Fruit fly (Drosophila melanogaster) whole organism, prepupa: ENCODE data around the gene CG14817.
A peak's percentile ranks its signal among the peaks of the same experiment; 100 is the strongest.

Experiments
- Blimp-1 ChIP-seq: fragments of 200-800 bp; sonication (Bioruptor generic); optimal IDR thresholded peaks from 3 replicates; lab custom pipeline; 2017; ENCODE audit warnings: missing biosample characterization, missing genetic modification characterization, mild to moderate bottlenecking, moderate library complexity, missing genetic modification reagents
- CG1621 ChIP-seq: fragments of 200-800 bp; sonication (Bioruptor generic); optimal IDR thresholded peaks from 3 replicates; lab custom pipeline; 2018; ENCODE audit warnings: missing biosample characterization, mild to moderate bottlenecking, missing genetic modification characterization
- CG16779 ChIP-seq: fragments of 200-800 bp; sonication (Bioruptor generic); optimal IDR thresholded peaks from 3 replicates; lab custom pipeline; 2017; ENCODE audit warnings: missing biosample characterization, mild to moderate bottlenecking, missing genetic modification characterization
- CG3032 ChIP-seq: fragments of 200-800 bp; optimal IDR thresholded peaks from 2 replicates; lab custom pipeline; 2019; ENCODE audit warnings: missing biosample characterization, mild to moderate bottlenecking, missing genetic modification characterization, moderate library complexity
- CG32006 ChIP-seq: fragments of 200-800 bp; sonication (Bioruptor generic); optimal IDR thresholded peaks from 3 replicates; lab custom pipeline; 2017; ENCODE audit warnings: missing biosample characterization, mild to moderate bottlenecking, missing genetic modification characterization
- CG34406 ChIP-seq: fragments of 200-800 bp; sonication (Bioruptor generic); optimal IDR thresholded peaks from 3 replicates; lab custom pipeline; 2016; ENCODE audit warnings: missing biosample characterization, missing genetic modification characterization
- CG3919 ChIP-seq: fragments of 200-800 bp; sonication (Bioruptor generic); optimal IDR thresholded peaks from 3 replicates; lab custom pipeline; 2016; ENCODE audit warnings: missing biosample characterization, missing genetic modification characterization
- CG4318 ChIP-seq: fragments of 200-800 bp; sonication (Bioruptor generic); optimal IDR thresholded peaks from 3 replicates; lab custom pipeline; 2017; ENCODE audit warnings: missing biosample characterization, mild to moderate bottlenecking, missing genetic modification characterization
- CG6163 ChIP-seq: fragments of 200-800 bp; sonication (Bioruptor generic); IDR thresholded peaks from 3 replicates; pipeline ENCODE4 v1.3.6; 2022; ENCODE audit warnings: missing biosample characterization, missing genetic modification characterization
- CG6792 ChIP-seq: fragments of 200-800 bp; sonication (Bioruptor generic); optimal IDR thresholded peaks from 3 replicates; lab custom pipeline; 2016; ENCODE audit warnings: missing biosample characterization, missing genetic modification characterization
- CG6854 ChIP-seq: fragments of 200-800 bp; sonication (Bioruptor generic); optimal IDR thresholded peaks from 2 replicates; lab custom pipeline; 2017; ENCODE audit warnings: missing biosample characterization, mild to moderate bottlenecking, missing genetic modification characterization
- CG7368 ChIP-seq: fragments of 200-800 bp; sonication (Bioruptor generic); optimal IDR thresholded peaks from 3 replicates; lab custom pipeline; 2016; ENCODE audit warnings: missing biosample characterization, missing genetic modification characterization
- CG8119 ChIP-seq: fragments of 200-800 bp; sonication (Bioruptor generic); IDR thresholded peaks from 3 replicates; pipeline ENCODE4 v1.3.6; 2022; ENCODE audit warnings: missing biosample characterization, missing genetic modification characterization
- CG8319 ChIP-seq: fragments of 200-800 bp; sonication (Bioruptor generic); optimal IDR thresholded peaks from 3 replicates; lab custom pipeline; 2016; ENCODE audit warnings: missing biosample characterization, missing genetic modification characterization
- Eip75B ChIP-seq: fragments of 200-800 bp; sonication (Bioruptor generic); optimal IDR thresholded peaks from 3 replicates; lab custom pipeline; 2016; ENCODE audit warnings: missing biosample characterization, missing genetic modification characterization
- Eip78C ChIP-seq: fragments of 200-800 bp; sonication (Bioruptor generic); peaks from one replicate; lab custom pipeline; 2016; ENCODE audit warnings: missing biosample characterization, missing genetic modification characterization
- Eip93F ChIP-seq: fragments of 200-800 bp; sonication (Bioruptor generic); optimal IDR thresholded peaks from 2 replicates; lab custom pipeline; 2016; ENCODE audit warnings: missing biosample characterization, mild to moderate bottlenecking, missing genetic modification characterization
- Ets96B ChIP-seq: fragments of 200-800 bp; optimal IDR thresholded peaks from 2 replicates; lab custom pipeline; 2019; ENCODE audit warnings: missing biosample characterization, mild to moderate bottlenecking, missing genetic modification characterization, moderate library complexity
- Gug ChIP-seq: fragments of 200-800 bp; sonication (Bioruptor generic); IDR thresholded peaks from 2 replicates; pipeline ENCODE4 v1.3.6; 2022; ENCODE audit warnings: missing biosample characterization, missing genetic modification characterization
- Hr38 ChIP-seq: sonication (Bioruptor generic); optimal IDR thresholded peaks from 2 replicates; lab custom pipeline; 2016; ENCODE audit warnings: missing biosample characterization, missing genetic modification characterization
- Hr39 ChIP-seq: fragments of 200-800 bp; sonication (Bioruptor generic); optimal IDR thresholded peaks from 2 replicates; lab custom pipeline; 2016; ENCODE audit warnings: missing biosample characterization, missing genetic modification characterization
- Hr4 ChIP-seq: fragments of 200-800 bp; sonication (Bioruptor generic); optimal IDR thresholded peaks from 3 replicates; lab custom pipeline; 2016; ENCODE audit warnings: missing biosample characterization, missing genetic modification characterization
- Lpt ChIP-seq: fragments of 200-800 bp; sonication (Bioruptor generic); optimal IDR thresholded peaks from 3 replicates; lab custom pipeline; 2016; ENCODE audit warnings: missing biosample characterization, missing genetic modification characterization
- Met ChIP-seq: fragments of 200-800 bp; sonication (Bioruptor generic); optimal IDR thresholded peaks from 3 replicates; lab custom pipeline; 2016; ENCODE audit warnings: missing biosample characterization, missing genetic modification characterization
- Smox ChIP-seq: fragments of 200-800 bp; sonication (Bioruptor generic); optimal IDR thresholded peaks from 3 replicates; lab custom pipeline; 2016; ENCODE audit warnings: missing biosample characterization, missing genetic modification characterization
- Sox14 ChIP-seq: fragments of 200-800 bp; sonication (Bioruptor generic); optimal IDR thresholded peaks from 3 replicates; lab custom pipeline; 2016; ENCODE audit warnings: missing biosample characterization, missing genetic modification characterization
- Sox15 ChIP-seq: fragments of 200-800 bp; sonication (Bioruptor generic); optimal IDR thresholded peaks from 3 replicates; lab custom pipeline; 2016; ENCODE audit warnings: missing biosample characterization, missing genetic modification characterization
- achi ChIP-seq: fragments of 200-800 bp; sonication (Bioruptor generic); optimal IDR thresholded peaks from 3 replicates; lab custom pipeline; 2016; ENCODE audit warnings: missing biosample characterization, missing genetic modification characterization
- acj6 ChIP-seq: fragments of 200-800 bp; sonication (Bioruptor generic); optimal IDR thresholded peaks from 3 replicates; lab custom pipeline; 2016; ENCODE audit warnings: missing biosample characterization, missing genetic modification characterization
- cyc ChIP-seq: fragments of 200-800 bp; sonication (Bioruptor generic); optimal IDR thresholded peaks from 3 replicates; lab custom pipeline; 2016; ENCODE audit warnings: missing biosample characterization, missing genetic modification characterization
- dac ChIP-seq: fragments of 200-800 bp; sonication (Bioruptor generic); optimal IDR thresholded peaks from 2 replicates; lab custom pipeline; 2017; ENCODE audit warnings: missing biosample characterization, mild to moderate bottlenecking, missing genetic modification characterization
- dsx ChIP-seq: fragments of 200-800 bp; optimal IDR thresholded peaks from 3 replicates; lab custom pipeline; 2019; ENCODE audit warnings: missing biosample characterization, mild to moderate bottlenecking, missing genetic modification characterization, moderate library complexity; ENCODE audit not compliant: poor library complexity, severe bottlenecking
- eg ChIP-seq: fragments of 200-800 bp; sonication (Bioruptor generic); IDR thresholded peaks from 3 replicates; pipeline ENCODE4 v1.3.6; 2022; ENCODE audit warnings: missing biosample characterization, missing genetic modification characterization
- esn ChIP-seq: fragments of 200-800 bp; sonication (Bioruptor generic); optimal IDR thresholded peaks from 2 replicates; lab custom pipeline; 2016; ENCODE audit warnings: missing biosample characterization, mild to moderate bottlenecking, missing genetic modification characterization, moderate library complexity
- fd59A ChIP-seq: fragments of 200-800 bp; sonication (Bioruptor generic); optimal IDR thresholded peaks from 2 replicates; lab custom pipeline; 2017; ENCODE audit warnings: missing biosample characterization, mild to moderate bottlenecking, missing genetic modification characterization, missing genetic modification reagents
- fkh ChIP-seq: fragments of 200-800 bp; sonication (Bioruptor generic); optimal IDR thresholded peaks from 3 replicates; lab custom pipeline; 2017; ENCODE audit warnings: missing biosample characterization, mild to moderate bottlenecking, missing genetic modification characterization, moderate library complexity
- lz ChIP-seq: fragments of 200-800 bp; sonication (Bioruptor generic); optimal IDR thresholded peaks from 3 replicates; lab custom pipeline; 2016; ENCODE audit warnings: missing biosample characterization, missing genetic modification characterization
- net ChIP-seq: fragments of 200-800 bp; sonication (Bioruptor generic); optimal IDR thresholded peaks from 3 replicates; lab custom pipeline; 2016; ENCODE audit warnings: missing biosample characterization, missing genetic modification characterization
- salr ChIP-seq, 2 experiments: fragments of 200-800 bp; sonication (Bioruptor generic); optimal IDR thresholded peaks; 3 replicates each; lab custom pipeline; 2016 to 2018; ENCODE audit warnings: missing biosample characterization in 2 of 2, missing genetic modification characterization in 2 of 2, mild to moderate bottlenecking in 1 of 2
- spab ChIP-seq: fragments of 200-800 bp; sonication (Bioruptor generic); optimal IDR thresholded peaks from 2 replicates; lab custom pipeline; 2017; ENCODE audit warnings: missing biosample characterization, mild to moderate bottlenecking, missing genetic modification characterization, missing genetic modification reagents
- ss ChIP-seq, 2 experiments: fragments of 200-800 bp; sonication (Bioruptor generic); optimal IDR thresholded peaks; 2 replicates in 1 of 2; 3 replicates in 1 of 2; lab custom pipeline; 2017 to 2018; ENCODE audit warnings: mild to moderate bottlenecking in 2 of 2, missing biosample characterization in 2 of 2, missing genetic modification characterization in 2 of 2, moderate library complexity in 1 of 2
- svp ChIP-seq: fragments of 200-800 bp; sonication (Bioruptor generic); peaks from one replicate; lab custom pipeline; 2016; ENCODE audit warnings: missing biosample characterization, missing genetic modification characterization
- topi ChIP-seq: fragments of 200-800 bp; sonication (Bioruptor generic); optimal IDR thresholded peaks from 3 replicates; lab custom pipeline; 2016; ENCODE audit warnings: missing biosample characterization, missing genetic modification characterization
- vri ChIP-seq: fragments of 200-800 bp; sonication (Bioruptor generic); optimal IDR thresholded peaks from 3 replicates; lab custom pipeline; 2016; ENCODE audit warnings: missing biosample characterization, mild to moderate bottlenecking, missing genetic modification characterization

The CG14817 gene

DNA sequence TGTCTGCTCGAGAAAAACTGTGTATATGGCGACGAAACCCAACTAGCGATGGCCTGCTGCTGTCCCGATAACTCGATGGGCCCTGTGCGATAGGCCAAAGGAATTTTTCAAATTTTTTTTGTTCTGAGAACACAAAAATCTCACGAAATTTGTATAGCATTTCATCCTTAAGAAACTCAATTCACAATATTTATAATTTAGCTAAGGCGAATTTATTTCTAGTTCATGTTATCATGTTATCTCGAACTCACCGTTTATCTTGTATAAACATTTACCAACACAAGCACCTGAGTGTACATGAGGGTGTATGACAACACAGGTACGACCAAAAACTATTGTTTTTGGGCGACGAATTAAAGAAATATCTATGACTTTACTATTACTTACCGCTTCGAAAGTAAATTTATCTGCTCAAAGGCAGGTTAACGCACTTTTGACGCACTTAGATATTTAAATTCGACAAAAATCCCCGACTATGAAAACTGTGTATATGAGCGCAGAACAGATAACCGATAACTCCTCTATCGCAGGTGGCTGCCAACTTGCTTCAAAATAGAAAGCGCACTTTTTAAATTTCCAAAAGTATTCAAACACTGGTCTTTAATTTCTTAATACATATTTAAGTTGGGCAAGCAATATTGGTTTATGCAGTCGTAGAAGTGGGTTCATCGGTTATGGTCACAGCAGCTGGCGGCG lies 23.2 kb upstream of the CG14817 start, which contains the start of gene arm (continued):
- TF ChIP-seq Hr38 (GFP tag; lab: Kevin White, UChicago) (no peak), eg (GFP tag; lab: Robert Waterston, UW) (no peak), esn (GFP tag; lab: Kevin White, UChicago) (peak; percentile 31), CG16779 (tag; lab: Kevin White, UChicago) (no peak), CG1621 (tag; lab: Kevin White, UChicago) (no peak), Hr4 (GFP tag; lab: Kevin White, UChicago) (no peak), salr (GFP tag; optimal IDR thresholded peaks at IDR 0.05; lab: Kevin White, UChicago) (no peak), Sox14 (GFP tag; lab: Kevin White, UChicago) (no peak)

DNA sequence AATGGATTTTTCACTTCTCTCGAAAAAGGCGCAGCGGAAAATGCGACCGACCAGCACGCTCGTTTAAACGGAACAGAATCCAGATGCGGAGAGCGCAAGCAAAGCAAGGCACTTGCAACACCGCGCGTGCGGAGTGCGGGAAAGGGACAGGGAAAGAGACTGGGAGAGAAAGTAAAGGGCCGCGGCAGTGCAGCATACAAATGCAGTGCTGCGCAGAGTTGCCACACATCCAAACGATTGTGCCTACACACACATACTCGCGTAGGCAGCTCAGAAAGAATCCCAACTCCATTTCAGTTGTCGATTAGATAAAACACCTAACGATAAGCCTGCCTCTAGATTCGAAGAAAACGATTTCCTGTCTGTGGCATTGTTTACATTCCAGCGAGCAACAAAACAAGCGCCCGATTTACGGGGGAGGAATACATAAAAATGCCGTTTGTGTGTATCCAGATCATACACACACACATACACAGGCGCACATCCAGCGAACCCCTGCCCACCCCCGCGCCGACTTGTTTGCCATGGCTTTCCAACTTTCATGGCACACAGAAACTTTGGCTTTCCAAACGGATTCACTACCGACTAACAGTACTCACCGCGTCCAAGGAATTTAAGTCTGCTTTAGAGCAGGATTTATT lies 22.5 kb upstream of the CG14817 start:
- TF ChIP-seq CG32006 (GFP tag; lab: Kevin White, UChicago), result no peak
- no peak for TF ChIP-seq topi (GFP tag; lab: Kevin White, UChicago)
- TF ChIP-seq CG7368 (GFP tag; lab: Kevin White, UChicago), result peak; percentile 19
- 0 out of 3 replicates have a peak, but pooled peaks have one; percentile 12 for TF ChIP-seq CG6163 (GFP tag; lab: Robert Waterston, UW)
- no peak for TF ChIP-seq dac (GFP tag; lab: Kevin White, UChicago)
- TF ChIP-seq ss (GFP tag; optimal IDR thresholded peaks at IDR 0.05; lab: Kevin White, UChicago), result peak in 1 of 2 experiments; percentile 46
- TF ChIP-seq Sox14 (GFP tag; lab: Kevin White, UChicago), result peak; percentile 17
- no peak for TF ChIP-seq Eip75B (GFP tag; lab: Kevin White, UChicago)
- no peak for TF ChIP-seq Eip93F (GFP tag; lab: Kevin White, UChicago)
- TF ChIP-seq fkh (GFP tag; lab: Kevin White, UChicago), result peak; percentile 57
- TF ChIP-seq CG4318, result no peak
- TF ChIP-seq Sox15 (GFP tag; lab: Kevin White, UChicago), result no peak
- peak; percentile 56 for TF ChIP-seq Blimp-1 (GFP tag; lab: Kevin White, UChicago)
- TF ChIP-seq Lpt (GFP tag; lab: Kevin White, UChicago), result peak; percentile 26
- peak; percentile 11 for TF ChIP-seq Eip78C (GFP tag; lab: Kevin White, UChicago)
- no peak for TF ChIP-seq CG8319 (GFP tag; lab: Kevin White, UChicago)
- peak; percentile 42 for TF ChIP-seq net (GFP tag; lab: Kevin White, UChicago)
- TF ChIP-seq CG6792 (GFP tag; lab: Kevin White, UChicago), result no peak
- no peak for TF ChIP-seq cyc (GFP tag; lab: Kevin White, UChicago)
- no peak for TF ChIP-seq achi (GFP tag; lab: Kevin White, UChicago)
- TF ChIP-seq CG3919 (GFP tag; lab: Kevin White, UChicago), result peak; percentile 51
- TF ChIP-seq dsx (GFP tag; lab: Kevin White, UChicago), result peak; percentile 17

DNA sequence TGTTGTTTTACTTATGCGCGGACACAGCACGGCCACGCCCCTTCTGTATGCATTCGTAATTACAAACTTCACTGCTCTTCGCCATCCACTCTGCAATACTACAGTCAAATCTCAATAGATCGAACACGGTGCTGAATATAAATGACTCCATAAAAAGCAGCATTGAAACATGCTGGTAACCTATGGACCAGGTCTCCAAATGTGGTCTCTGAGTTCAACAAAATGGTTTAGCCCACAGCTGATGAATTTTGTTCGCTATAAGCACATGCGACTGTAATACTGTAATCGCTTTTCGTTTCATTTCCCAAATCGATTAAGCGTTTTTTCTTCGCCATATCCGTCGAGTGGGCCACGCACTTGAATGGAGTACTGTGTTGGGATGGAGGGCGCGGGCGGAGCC lies 20.3 kb upstream of the CG14817 start:
- TF ChIP-seq svp (GFP tag; lab: Kevin White, UChicago), result peak; percentile 74
- no peak for TF ChIP-seq Hr4 (GFP tag; lab: Kevin White, UChicago)
- TF ChIP-seq CG8319 (GFP tag; lab: Kevin White, UChicago), result no peak
- TF ChIP-seq CG6163 (GFP tag; lab: Robert Waterston, UW), result peak; percentile 65
- no peak for TF ChIP-seq spab (GFP tag; lab: Kevin White, UChicago)
- peak; percentile 46 for TF ChIP-seq acj6 (GFP tag; lab: Kevin White, UChicago)
- TF ChIP-seq vri (GFP tag; lab: Kevin White, UChicago), result no peak
- peak; percentile 28 for TF ChIP-seq CG34406 (GFP tag; lab: Kevin White, UChicago)
- no peak for TF ChIP-seq Met (GFP tag; lab: Kevin White, UChicago)
- TF ChIP-seq CG6792 (GFP tag; lab: Kevin White, UChicago), result peak; percentile 50
- TF ChIP-seq CG32006 (GFP tag; lab: Kevin White, UChicago), result peak; percentile 63
- peak; percentile 62 for TF ChIP-seq CG3919 (GFP tag; lab: Kevin White, UChicago)
- no peak for TF ChIP-seq CG6854 (GFP tag; lab: Kevin White, UChicago)
- TF ChIP-seq Eip78C (GFP tag; lab: Kevin White, UChicago), result peak; percentile 87
- TF ChIP-seq Hr38 (GFP tag; lab: Kevin White, UChicago), result no peak
- peak; percentile 34 for TF ChIP-seq fd59A (GFP tag; lab: Kevin White, UChicago)
- peak; percentile 19 for TF ChIP-seq Lpt (GFP tag; lab: Kevin White, UChicago)
- TF ChIP-seq Ets96B (tag; lab: Kevin White, UChicago), result peak; percentile 44
- TF ChIP-seq CG4318, result no peak
- TF ChIP-seq achi (GFP tag; lab: Kevin White, UChicago), result no peak
- TF ChIP-seq CG3032 (tag; lab: Kevin White, UChicago), result peak; percentile 37
- no peak for TF ChIP-seq Smox (GFP tag; lab: Kevin White, UChicago)
- TF ChIP-seq CG8119 (GFP tag; lab: Robert Waterston, UW), result peak; percentile 40; the same call in 1 of the 3 replicates
- TF ChIP-seq lz (GFP tag; lab: Kevin White, UChicago), result peak; percentile 63
- TF ChIP-seq Gug (GFP tag; lab: Robert Waterston, UW), result peak; percentile 59
- peak; percentile 67 for TF ChIP-seq esn (GFP tag; lab: Kevin White, UChicago)
- peak; percentile 75 for TF ChIP-seq Hr39 (GFP tag; lab: Kevin White, UChicago)
